Worm (Caenorhabditis elegans) whole organism, L2 larva: Measurements from ENCODE around the gene pph-6.

Experiments used
- F13H6.1 ChIP-seq: sonication (generic microtip); optimal IDR thresholded peaks from 2 replicates; lab custom pipeline; 2016; ENCODE audit warnings: missing genetic modification characterization, missing compliant biosample characterization
- lin-13 ChIP-seq: fragments of 150-350 bp; optimal IDR thresholded peaks from 2 replicates; lab custom pipeline; 2014; ENCODE audit warnings: missing biosample characterization, missing genetic modification reagents, missing genetic modification characterization
- nhr-10 ChIP-seq: sonication (generic microtip); optimal IDR thresholded peaks from 2 replicates; lab custom pipeline; 2017; ENCODE audit warnings: missing biosample characterization, missing genetic modification characterization
- snpc-4 ChIP-seq: fragments of 150-350 bp; optimal IDR thresholded peaks from 2 replicates; lab custom pipeline; 2014; ENCODE audit warnings: missing biosample characterization, missing genetic modification characterization
- ztf-4 ChIP-seq: fragments of 150-350 bp; optimal IDR thresholded peaks from 2 replicates; lab custom pipeline; 2014; ENCODE audit warnings: missing biosample characterization, missing genetic modification characterization

DNA sequence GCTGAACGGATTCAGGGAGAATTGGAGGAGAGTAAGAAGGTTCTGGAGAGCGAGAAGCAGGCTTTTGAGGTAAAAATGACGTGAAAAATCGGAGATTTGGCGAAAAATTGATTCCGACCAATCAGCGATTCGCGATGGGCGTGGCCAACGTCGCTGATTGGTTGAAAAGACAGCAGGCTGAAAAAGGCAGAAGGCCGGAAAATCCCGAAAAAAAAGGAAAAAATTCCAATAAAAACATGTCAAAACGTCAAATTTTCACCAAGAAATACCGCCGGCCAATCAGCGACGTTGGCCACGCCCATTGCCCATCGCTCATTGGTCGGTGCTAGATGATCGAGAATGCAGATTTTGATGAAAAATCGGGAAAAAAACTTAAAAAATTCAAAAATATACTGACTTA lies 44.0 kb upstream of the pph-6 start:
- TF ChIP-seq F13H6.1 (tag; lab: Kevin White, UChicago) (no peak), nhr-10 (tag; lab: Kevin White, UChicago) (no peak), ztf-4 (tag; lab: Kevin White, UChicago) (no peak), lin-13 (GFP tag; lab: Kevin White, UChicago) (no peak), snpc-4 (tag; lab: Kevin White, UChicago) (no peak)
